Fruit fly (Drosophila melanogaster) whole organism, embryonic: ENCODE results near the gene Kr-h2.
A peak's percentile ranks its signal among the peaks of the same experiment; 100 is the strongest.

Experiments
- Antp ChIP-seq: fragments of 200-800 bp; sonication (Bioruptor generic); optimal IDR thresholded peaks from 3 replicates; lab custom pipeline; 2016; ENCODE audit warnings: missing biosample characterization, missing genetic modification characterization
- Awh ChIP-seq: fragments of 200-800 bp; sonication (Bioruptor generic); IDR thresholded peaks from 2 replicates; pipeline ENCODE4, ENCODE4 v1.3.6; 2022; ENCODE audit warnings: missing biosample characterization, missing genetic modification characterization
- B-H2 ChIP-seq: fragments of 200-800 bp; sonication (Bioruptor generic); optimal IDR thresholded peaks from 2 replicates; lab custom pipeline; 2018; ENCODE audit warnings: missing biosample characterization, mild to moderate bottlenecking, missing genetic modification characterization
- CG12155 ChIP-seq: fragments of 200-800 bp; sonication (Bioruptor generic); optimal IDR thresholded peaks from 3 replicates; lab custom pipeline; 2016; ENCODE audit warnings: missing biosample characterization, missing genetic modification characterization
- CG13287 ChIP-seq: fragments of 200-800 bp; sonication (Bioruptor generic); IDR thresholded peaks from 2 replicates; pipeline ENCODE4 v1.3.6; 2022; ENCODE audit warnings: missing biosample characterization, missing genetic modification characterization; ENCODE audit not compliant: partially characterized antibody
- CG13296 ChIP-seq: fragments of 200-800 bp; sonication (Bioruptor generic); optimal IDR thresholded peaks from 3 replicates; lab custom pipeline; 2018; ENCODE audit warnings: missing biosample characterization, mild to moderate bottlenecking, missing genetic modification characterization
- CG14710 ChIP-seq: fragments of 200-800 bp; sonication (Bioruptor generic); optimal IDR thresholded peaks from 3 replicates; lab custom pipeline; 2019; ENCODE audit warnings: missing biosample characterization, mild to moderate bottlenecking, missing genetic modification characterization, moderate library complexity
- CG15601 ChIP-seq: fragments of 200-800 bp; sonication (Bioruptor generic); optimal IDR thresholded peaks from 3 replicates; lab custom pipeline; 2019; ENCODE audit warnings: missing biosample characterization, mild to moderate bottlenecking, missing genetic modification characterization, moderate library complexity
- CG16813 ChIP-seq: fragments of 200-800 bp; sonication (Bioruptor generic); IDR thresholded peaks from 3 replicates; pipeline ENCODE4 v1.3.6; 2022; ENCODE audit warnings: missing biosample characterization, missing genetic modification characterization; ENCODE audit not compliant: partially characterized antibody
- CG17328 ChIP-seq: fragments of 200-800 bp; sonication (Bioruptor generic); IDR thresholded peaks from 2 replicates; pipeline ENCODE4 v1.3.6; 2022; ENCODE audit warnings: missing biosample characterization, missing genetic modification characterization
- CG17568 ChIP-seq: fragments of 200-800 bp; sonication (Bioruptor generic); optimal IDR thresholded peaks from 2 replicates; lab custom pipeline; 2018; ENCODE audit warnings: missing biosample characterization, mild to moderate bottlenecking, missing genetic modification characterization, moderate library complexity
- CG2116 ChIP-seq: fragments of 200-800 bp; sonication (Bioruptor generic); optimal IDR thresholded peaks from 3 replicates; lab custom pipeline; 2018; ENCODE audit warnings: missing biosample characterization, mild to moderate bottlenecking, missing genetic modification characterization
- CG2120 ChIP-seq: fragments of 200-800 bp; sonication (Bioruptor generic); optimal IDR thresholded peaks from 3 replicates; lab custom pipeline; 2016; ENCODE audit warnings: missing biosample characterization, missing genetic modification characterization
- CG31365 ChIP-seq: fragments of 200-800 bp; sonication (Bioruptor generic); optimal IDR thresholded peaks from 2 replicates; lab custom pipeline; 2018; ENCODE audit warnings: missing biosample characterization, mild to moderate bottlenecking, missing genetic modification characterization
- CG32772 ChIP-seq: fragments of 200-800 bp; sonication (Bioruptor generic); IDR thresholded peaks from 2 replicates; pipeline ENCODE4 v1.3.6; 2022; ENCODE audit warnings: missing biosample characterization, missing genetic modification characterization
- CG34376 ChIP-seq: fragments of 200-800 bp; sonication (Bioruptor generic); optimal IDR thresholded peaks from 2 replicates; lab custom pipeline; 2018; ENCODE audit warnings: missing biosample characterization, mild to moderate bottlenecking, missing genetic modification characterization
- CG3838 ChIP-seq: fragments of 200-800 bp; sonication (Bioruptor generic); optimal IDR thresholded peaks from 3 replicates; lab custom pipeline; 2016; ENCODE audit warnings: missing biosample characterization, missing genetic modification characterization
- CG4707 ChIP-seq: fragments of 200-800 bp; sonication (Bioruptor generic); optimal IDR thresholded peaks from 2 replicates; lab custom pipeline; 2018; ENCODE audit warnings: missing biosample characterization, mild to moderate bottlenecking, missing genetic modification characterization, moderate library complexity
- CG7963 ChIP-seq: fragments of 200-800 bp; sonication (Bioruptor generic); IDR thresholded peaks from 3 replicates; pipeline ENCODE4 v1.3.6; 2022; ENCODE audit warnings: missing biosample characterization, missing genetic modification characterization; ENCODE audit not compliant: partially characterized antibody
- CG8089 ChIP-seq: fragments of 200-800 bp; sonication (Bioruptor generic); optimal IDR thresholded peaks from 3 replicates; lab custom pipeline; 2016; ENCODE audit warnings: missing biosample characterization, missing genetic modification characterization
- CG9437 ChIP-seq: fragments of 200-800 bp; sonication (Bioruptor generic); optimal IDR thresholded peaks from 2 replicates; lab custom pipeline; 2018; ENCODE audit warnings: missing biosample characterization, mild to moderate bottlenecking, missing genetic modification characterization
- D ChIP-seq, 2 experiments: fragments of 200-800 bp in 1 of 2; fragments of >200 bp in 1 of 2; sonication (Bioruptor generic) in 1 of 2; optimal IDR thresholded peaks; 2 replicates in 1 of 2; 3 replicates in 1 of 2; lab custom pipeline; 2017; ENCODE audit warnings: mild to moderate bottlenecking in 1 of 2, missing biosample characterization in 1 of 2, missing genetic modification characterization in 1 of 2, missing genetic modification reagents in 1 of 2
- Dbx ChIP-seq: fragments of 200-800 bp; sonication (Bioruptor generic); IDR thresholded peaks from 3 replicates; pipeline ENCODE4 v1.3.6; 2022; ENCODE audit warnings: missing biosample characterization, missing genetic modification characterization
- Dp ChIP-seq: fragments of 200-800 bp; sonication (Bioruptor generic); optimal IDR thresholded peaks from 2 replicates; lab custom pipeline; 2018; ENCODE audit warnings: missing biosample characterization, mild to moderate bottlenecking, missing genetic modification characterization, moderate library complexity
- Dref ChIP-seq: fragments of 200-800 bp; sonication (Bioruptor generic); IDR thresholded peaks from 2 replicates; pipeline ENCODE4 v1.3.6; 2022; ENCODE audit warnings: missing biosample characterization, missing genetic modification characterization
- Elba2 ChIP-seq: fragments of 200-800 bp; sonication (Bioruptor generic); optimal IDR thresholded peaks from 3 replicates; lab custom pipeline; 2016; ENCODE audit warnings: missing biosample characterization, missing genetic modification characterization
- Pdp1 ChIP-seq, 2 experiments: fragments of 200-800 bp; sonication (Bioruptor generic); optimal IDR thresholded peaks; 3 replicates each; lab custom pipeline; 2016; ENCODE audit warnings: missing biosample characterization in 2 of 2, missing genetic modification characterization in 2 of 2, mild to moderate bottlenecking in 1 of 2, moderate library complexity in 1 of 2
- Scr ChIP-seq: fragments of 200-800 bp; sonication (Bioruptor generic); IDR thresholded peaks from 2 replicates; pipeline ENCODE4 v1.3.6; 2022; ENCODE audit warnings: missing biosample characterization, missing genetic modification characterization; ENCODE audit not compliant: partially characterized antibody
- Six4 ChIP-seq: fragments of 200-800 bp; sonication (Bioruptor generic); optimal IDR thresholded peaks from 2 replicates; lab custom pipeline; 2016; ENCODE audit warnings: missing biosample characterization, missing genetic modification characterization
- Sox102F ChIP-seq: fragments of 200-800 bp; sonication (Bioruptor generic); optimal IDR thresholded peaks from 2 replicates; lab custom pipeline; 2018; ENCODE audit warnings: missing biosample characterization, mild to moderate bottlenecking, missing genetic modification characterization, moderate library complexity
- Sry-β ChIP-seq: fragments of 200-800 bp; sonication (Bioruptor generic); optimal IDR thresholded peaks from 2 replicates; lab custom pipeline; 2018; ENCODE audit warnings: missing biosample characterization, mild to moderate bottlenecking, missing genetic modification characterization, moderate library complexity
- Xrp1 ChIP-seq: fragments of 200-800 bp; sonication (Bioruptor generic); IDR thresholded peaks from 2 replicates; pipeline ENCODE4 v1.3.6; 2022; ENCODE audit warnings: missing biosample characterization, missing genetic modification characterization
- bbx ChIP-seq: fragments of 200-800 bp; sonication (Bioruptor generic); IDR thresholded peaks from 2 replicates; pipeline ENCODE4 v1.3.6; 2022; ENCODE audit warnings: missing biosample characterization, missing genetic modification characterization; ENCODE audit not compliant: partially characterized antibody
- crp ChIP-seq, 2 experiments: fragments of 200-800 bp; sonication (Bioruptor generic); optimal IDR thresholded peaks; 2 replicates in 1 of 2; 3 replicates in 1 of 2; lab custom pipeline; 2017; ENCODE audit warnings: missing biosample characterization in 2 of 2, missing genetic modification characterization in 2 of 2, mild to moderate bottlenecking in 1 of 2, moderate library complexity in 1 of 2
- disco-r ChIP-seq: fragments of 200-800 bp; sonication (Bioruptor generic); optimal IDR thresholded peaks from 2 replicates; lab custom pipeline; 2016; ENCODE audit warnings: missing biosample characterization, missing genetic modification characterization
- dpn ChIP-seq, 2 experiments: fragments of 200-800 bp; sonication (Bioruptor generic); optimal IDR thresholded peaks; 3 replicates each; lab custom pipeline; 2016; ENCODE audit warnings: missing biosample characterization in 2 of 2, missing genetic modification characterization in 2 of 2
- en ChIP-seq: fragments of 200-800 bp; sonication (Bioruptor generic); optimal IDR thresholded peaks from 2 replicates; lab custom pipeline; 2016; ENCODE audit warnings: missing biosample characterization, missing genetic modification characterization
- fru ChIP-seq: fragments of >200 bp; optimal IDR thresholded peaks from 2 replicates; lab custom pipeline; 2017
- hbn ChIP-seq: fragments of 200-800 bp; sonication (Bioruptor generic); IDR thresholded peaks from 2 replicates; pipeline ENCODE4 v1.3.6; 2022; ENCODE audit warnings: missing biosample characterization, missing genetic modification characterization; ENCODE audit not compliant: partially characterized antibody
- hkb ChIP-seq, 2 experiments: fragments of 200-800 bp in 1 of 2; fragments of >200 bp in 1 of 2; sonication (Bioruptor generic) in 1 of 2; IDR thresholded peaks in 1 of 2; optimal IDR thresholded peaks in 1 of 2; 2 replicates each; pipeline versions ENCODE4 v1.3.6 to Lab custom; 2017 to 2022; ENCODE audit warnings: missing biosample characterization in 1 of 2, missing genetic modification characterization in 1 of 2
- kah ChIP-seq: fragments of 200-800 bp; sonication (Bioruptor generic); optimal IDR thresholded peaks from 2 replicates; lab custom pipeline; 2018; ENCODE audit warnings: missing biosample characterization, mild to moderate bottlenecking, missing genetic modification characterization
- mirr ChIP-seq: fragments of 200-800 bp; sonication (Bioruptor generic); optimal IDR thresholded peaks from 3 replicates; lab custom pipeline; 2018; ENCODE audit warnings: missing biosample characterization, mild to moderate bottlenecking, missing genetic modification characterization
- mld ChIP-seq: fragments of 200-800 bp; sonication (Bioruptor generic); IDR thresholded peaks from 3 replicates; pipeline ENCODE4 v1.3.6; 2022; ENCODE audit warnings: missing biosample characterization, missing genetic modification characterization; ENCODE audit not compliant: partially characterized antibody
- psq ChIP-seq: fragments of 200-800 bp; sonication (Bioruptor generic); optimal IDR thresholded peaks from 2 replicates; lab custom pipeline; 2017; ENCODE audit warnings: missing biosample characterization, missing genetic modification characterization
- pum ChIP-seq: fragments of 200-800 bp; sonication (Bioruptor generic); optimal IDR thresholded peaks from 2 replicates; lab custom pipeline; 2016; ENCODE audit warnings: missing biosample characterization, missing genetic modification characterization
- ro ChIP-seq: fragments of 200-800 bp; sonication (Bioruptor generic); IDR thresholded peaks from 2 replicates; pipeline ENCODE4 v1.3.6; 2022; ENCODE audit warnings: missing biosample characterization, missing genetic modification characterization
- sens ChIP-seq: fragments of 200-800 bp; sonication (Bioruptor generic); peaks from one replicate; lab custom pipeline; 2016; ENCODE audit warnings: missing biosample characterization, missing genetic modification characterization
- so ChIP-seq: fragments of 200-800 bp; sonication (Bioruptor generic); IDR thresholded peaks from 3 replicates; pipeline ENCODE4 v1.3.6; 2022; ENCODE audit warnings: missing biosample characterization, missing genetic modification characterization
- usp ChIP-seq: fragments of >200 bp; optimal IDR thresholded peaks from 2 replicates; lab custom pipeline; 2017; ENCODE audit warnings: missing biosample characterization, missing genetic modification characterization
- vvl ChIP-seq: fragments of 200-800 bp; sonication (Bioruptor generic); IDR thresholded peaks from 2 replicates; pipeline ENCODE4 v1.3.6; 2022; ENCODE audit warnings: missing biosample characterization, missing genetic modification characterization

Kr-h2 gene

dm6 chr2L:6048542-6048941 is 22.2 kb upstream of the Kr-h2 start, which contains the start of the genes CG34179 and slmo (continued):
- TF ChIP-seq CG32772 (GFP tag; lab: Robert Waterston, UW) (no peak), CG15601 (tag; lab: Kevin White, UChicago) (no peak), CG3838 (GFP tag; lab: Kevin White, UChicago) (no peak), bbx (GFP tag; lab: Robert Waterston, UW) (peak; percentile 40; the same call in 1 of the 2 replicates), Antp (GFP tag; lab: Kevin White, UChicago) (no peak), CG7963 (no peak), CG8089 (GFP tag; lab: Kevin White, UChicago) (no peak), Sox102F (GFP tag; lab: Kevin White, UChicago) (no peak), crp (GFP tag; optimal IDR thresholded peaks at IDR 0.05; lab: Kevin White, UChicago) (peak; percentile 2 to 90), Scr (GFP tag; lab: Robert Waterston, UW) (peak; percentile 30; the same call in 1 of the 2 replicates), psq (no peak), B-H2 (GFP tag; lab: Kevin White, UChicago) (no peak), Elba2 (GFP tag; lab: Kevin White, UChicago) (no peak), CG14710 (tag; lab: Kevin White, UChicago) (peak; percentile 99), kah (GFP tag; lab: Kevin White, UChicago) (no peak), CG17568 (GFP tag; lab: Kevin White, UChicago) (no peak), usp (GFP tag; lab: Kevin White, UChicago) (no peak), Dbx (GFP tag; lab: Robert Waterston, UW) (no peak), hkb (optimal IDR thresholded peaks at IDR 0.05; lab: Kevin White, UChicago) (no peak), hkb (GFP tag; IDR thresholded peaks at IDR 0.05; lab: Robert Waterston, UW) (no peak), Dp (GFP tag; lab: Kevin White, UChicago) (peak; percentile 37), dpn (GFP tag; optimal IDR thresholded peaks at IDR 0.05; lab: Kevin White, UChicago) (no peak), ro (GFP tag; lab: Robert Waterston, UW) (no peak), CG2116 (peak; percentile 33), CG9437 (GFP tag; lab: Kevin White, UChicago) (no peak), CG31365 (tag; lab: Kevin White, UChicago) (no peak), CG12155 (GFP tag; lab: Kevin White, UChicago) (no peak), CG34376 (GFP tag; lab: Kevin White, UChicago) (no peak), mirr (GFP tag; lab: Kevin White, UChicago) (no peak), CG13296 (no peak), Dref (peak; percentile 66), Pdp1 (GFP tag; optimal IDR thresholded peaks at IDR 0.05; lab: Kevin White, UChicago) (no peak), disco-r (GFP tag; lab: Kevin White, UChicago) (no peak), sens (GFP tag; lab: Kevin White, UChicago) (no peak), Xrp1 (no peak), CG2120 (GFP tag; lab: Kevin White, UChicago) (no peak), mld (GFP tag; lab: Robert Waterston, UW) (no peak), hbn (no peak), vvl (no peak), CG13287 (GFP tag; lab: Robert Waterston, UW) (peak; percentile 50), D (optimal IDR thresholded peaks at IDR 0.05; lab: Kevin White, UChicago) (no peak), D (GFP tag; optimal IDR thresholded peaks at IDR 0.05; lab: Kevin White, UChicago) (no peak), Sry-β (GFP tag; lab: Kevin White, UChicago) (no peak), fru (lab: Kevin White, UChicago) (no peak), CG16813 (GFP tag; lab: Robert Waterston, UW) (peak; percentile 22; the same call in 2 of the 3 replicates), CG4707 (no peak), pum (GFP tag; lab: Kevin White, UChicago) (no peak), Awh (no peak), so (0 out of 3 replicates have a peak, but pooled peaks have one; percentile 8), Six4 (no peak), CG17328 (GFP tag; lab: Robert Waterston, UW) (no peak), en (GFP tag; lab: Kevin White, UChicago) (no peak)
